Worm (Caenorhabditis elegans) whole organism, L4 larva: Measurements from ENCODE around the gene ZK402.2.
"Not testable (repeated sequence)": the region's sequence is repeated elsewhere in the genome, so short reads cannot be mapped to it uniquely, and the experiment has no call there.

Source experiments
- aha-1 ChIP-seq: fragments of 150-350 bp; peaks from one replicate; lab custom pipeline; 2014; ENCODE audit warnings: missing biosample characterization, missing genetic modification characterization
- ceh-82 ChIP-seq: sonication (generic microtip); optimal IDR thresholded peaks from 2 replicates; lab custom pipeline; 2017; ENCODE audit warnings: missing biosample characterization, missing genetic modification characterization
- madf-5 ChIP-seq, 2 experiments: fragments of 200-800 bp; sonication (Bioruptor generic); IDR thresholded peaks; 2 replicates each; pipeline ENCODE4 v1.3.6; 2022; ENCODE audit warnings: missing compliant biosample characterization in 2 of 2, missing genetic modification characterization in 2 of 2
- nhr-10 ChIP-seq: fragments of 150-350 bp; optimal IDR thresholded peaks from 2 replicates; lab custom pipeline; 2014; ENCODE audit warnings: missing biosample characterization, missing genetic modification characterization
- unc-62 ChIP-seq, 3 experiments: fragments of 150-350 bp in 1 of 3; sonication (generic microtip); optimal IDR thresholded peaks in 2 of 3; peaks in 1 of 3; 1 replicate in 1 of 3; 2 replicates in 2 of 3; lab custom pipeline; 2014 to 2017; ENCODE audit warnings: missing biosample characterization in 3 of 3, missing genetic modification characterization in 3 of 3, missing genetic modification reagents in 3 of 3, missing genotype in 1 of 3

DNA sequence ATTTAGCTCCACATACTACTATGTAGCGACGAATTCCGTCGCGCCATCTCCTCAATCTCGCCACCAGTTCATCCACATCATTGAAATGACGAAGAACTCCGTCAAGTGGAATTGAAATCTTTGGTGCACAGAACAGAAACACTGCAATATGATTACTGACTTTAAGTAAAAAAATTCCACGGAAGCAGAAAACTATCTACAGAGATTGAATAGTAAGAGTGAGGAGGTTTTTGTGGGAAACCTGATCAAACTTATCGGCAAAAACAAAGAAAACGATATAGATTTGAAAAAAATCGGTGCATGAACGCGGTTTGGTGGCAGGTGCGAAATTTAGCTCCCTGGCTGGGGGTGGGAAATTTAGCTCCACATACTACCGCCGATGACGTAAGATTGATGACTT is at the start of gene ZK402.2:
- not testable (repeated sequence) for TF ChIP-seq ceh-82 (tag; lab: Kevin White, UChicago); aha-1; nhr-10 (tag; lab: Kevin White, UChicago); unc-62 (GFP tag; optimal IDR thresholded peaks at IDR 0.05 in 1 of 2; lab: Kevin White, UChicago); unc-62 (tag; optimal IDR thresholded peaks at IDR 0.05; lab: Kevin White, UChicago); madf-5 (GFP tag; IDR thresholded peaks at IDR 0.05; lab: Robert Waterston, UW)
